Worm (Caenorhabditis elegans) whole organism, young adult: Measurements from ENCODE around the gene F54H12.5.

Experiments
- B0261.1 ChIP-seq: sonication (generic microtip); optimal IDR thresholded peaks from 2 replicates; lab custom pipeline; 2016; ENCODE audit warnings: mild to moderate bottlenecking, missing genetic modification characterization, moderate library complexity, missing compliant biosample characterization
- D2030.7 ChIP-seq: fragments of 200-800 bp; sonication (Bioruptor generic); IDR thresholded peaks from 2 replicates; pipeline ENCODE4 v1.3.6; 2022; ENCODE audit warnings: missing genetic modification reagents, missing genetic modification characterization, missing compliant biosample characterization
- F33H1.4 ChIP-seq: fragments of 200-800 bp; sonication (Bioruptor generic); IDR thresholded peaks from 2 replicates; pipeline ENCODE4 v1.3.6; 2022; ENCODE audit warnings: missing genetic modification reagents, missing genetic modification characterization, missing compliant biosample characterization
- F37B4.10 ChIP-seq: fragments of 200-800 bp; sonication (Bioruptor generic); IDR thresholded peaks from 2 replicates; pipeline ENCODE4 v1.3.6; 2022; ENCODE audit warnings: missing genetic modification characterization, missing compliant biosample characterization
- F39B2.1 ChIP-seq: fragments of 200-800 bp; sonication (Bioruptor generic); IDR thresholded peaks from 2 replicates; pipeline ENCODE4 v1.3.6; 2022; ENCODE audit warnings: missing genetic modification reagents, missing genetic modification characterization, missing compliant biosample characterization
- F49E8.2 ChIP-seq: sonication (generic microtip); optimal IDR thresholded peaks from 3 replicates; lab custom pipeline; 2017; ENCODE audit warnings: missing genetic modification characterization, mild to moderate bottlenecking, missing compliant biosample characterization, antibody characterized with exemption, moderate library complexity; ENCODE audit not compliant: insufficient read depth
- T26A5.8 ChIP-seq: sonication (generic microtip); optimal IDR thresholded peaks from 2 replicates; lab custom pipeline; 2016; ENCODE audit warnings: missing genetic modification characterization, missing compliant biosample characterization
- Y53F4B.3 ChIP-seq: fragments of 200-800 bp; sonication (Bioruptor generic); IDR thresholded peaks from 2 replicates; pipeline ENCODE4 v1.3.6; 2022; ENCODE audit warnings: missing genetic modification reagents, missing genetic modification characterization, missing compliant biosample characterization
- aptf-2 ChIP-seq: fragments of 200-800 bp; sonication (Bioruptor generic); conservative IDR thresholded peaks from 2 replicates; pipeline ENCODE4 v1.3.6; 2022; ENCODE audit warnings: missing genetic modification reagents, missing genetic modification characterization, missing compliant biosample characterization
- atf-7 ChIP-seq: sonication (generic microtip); optimal IDR thresholded peaks from 2 replicates; lab custom pipeline; 2017; ENCODE audit warnings: mild to moderate bottlenecking, missing genetic modification characterization, missing compliant biosample characterization
- attf-3 ChIP-seq: fragments of 200-800 bp; sonication (Bioruptor generic); conservative IDR thresholded peaks from 2 replicates; pipeline ENCODE4 v1.3.6; 2022; ENCODE audit warnings: missing genetic modification reagents, missing genetic modification characterization, missing compliant biosample characterization
- attf-5 ChIP-seq: fragments of 200-800 bp; sonication (Bioruptor generic); optimal IDR thresholded peaks from 2 replicates; lab custom pipeline; 2018; ENCODE audit warnings: mild to moderate bottlenecking, missing genetic modification characterization, missing compliant biosample characterization
- bed-2 ChIP-seq: fragments of 200-800 bp; sonication (Bioruptor generic); IDR thresholded peaks from 2 replicates; pipeline ENCODE4 v1.3.6; 2022; ENCODE audit warnings: missing genetic modification reagents, missing genetic modification characterization, missing compliant biosample characterization
- cebp-1 ChIP-seq, 2 experiments: fragments of 200-800 bp in 1 of 2; sonication (Bioruptor generic) in 1 of 2; sonication (generic microtip) in 1 of 2; IDR thresholded peaks in 1 of 2; optimal IDR thresholded peaks in 1 of 2; 2 replicates each; pipeline versions ENCODE4 v1.3.6 to Lab custom; 2017 to 2022; ENCODE audit warnings: missing compliant biosample characterization in 2 of 2, missing genetic modification characterization in 2 of 2, mild to moderate bottlenecking in 1 of 2, missing genetic modification reagents in 1 of 2, moderate library complexity in 1 of 2
- ceh-100 ChIP-seq: fragments of 200-800 bp; sonication (Bioruptor generic); IDR thresholded peaks from 2 replicates; pipeline ENCODE4 v1.3.6; 2022; ENCODE audit warnings: missing genetic modification reagents, missing genetic modification characterization, missing compliant biosample characterization
- ceh-27 ChIP-seq: fragments of 200-800 bp; sonication (Bioruptor generic); optimal IDR thresholded peaks from 2 replicates; lab custom pipeline; 2018; ENCODE audit warnings: mild to moderate bottlenecking, missing genetic modification characterization, moderate library complexity, missing compliant biosample characterization
- dpff-1 ChIP-seq: sonication (generic microtip); optimal IDR thresholded peaks from 2 replicates; lab custom pipeline; 2017; ENCODE audit warnings: mild to moderate bottlenecking, missing genetic modification characterization, missing compliant biosample characterization
- dpl-1 ChIP-seq: fragments of 150-350 bp; optimal IDR thresholded peaks from 2 replicates; lab custom pipeline; 2014; ENCODE audit warnings: missing biosample characterization, missing genetic modification reagents, missing genetic modification characterization
- efl-1 ChIP-seq: fragments of 150-350 bp; optimal IDR thresholded peaks from 2 replicates; lab custom pipeline; 2014; ENCODE audit warnings: missing biosample characterization, missing genetic modification reagents, missing genetic modification characterization
- egl-18 ChIP-seq: fragments of 200-800 bp; sonication (Bioruptor generic); IDR thresholded peaks from 2 replicates; pipeline ENCODE4 v1.3.6; 2022; ENCODE audit warnings: missing genetic modification reagents, missing genetic modification characterization, missing compliant biosample characterization
- gei-17 ChIP-seq: fragments of 200-800 bp; sonication (Bioruptor generic); optimal IDR thresholded peaks from 2 replicates; lab custom pipeline; 2018; ENCODE audit warnings: mild to moderate bottlenecking, missing genetic modification characterization, missing compliant biosample characterization
- hmg-1.2 ChIP-seq: fragments of 200-800 bp; sonication (Bioruptor generic); IDR thresholded peaks from 2 replicates; pipeline ENCODE4 v1.3.6; 2022; ENCODE audit warnings: missing genetic modification reagents, missing genetic modification characterization, missing compliant biosample characterization
- hmg-20 ChIP-seq: fragments of 200-800 bp; sonication (Bioruptor generic); IDR thresholded peaks from 2 replicates; pipeline ENCODE4 v1.3.6; 2022; ENCODE audit warnings: missing genetic modification reagents, missing genetic modification characterization, missing compliant biosample characterization
- hrde-1 ChIP-seq: sonication (generic microtip); optimal IDR thresholded peaks from 2 replicates; lab custom pipeline; 2016; ENCODE audit warnings: missing genetic modification characterization, mild to moderate bottlenecking, missing compliant biosample characterization, moderate library complexity, missing genotype, missing genetic modification reagents, borderline replicate concordance
- lin-35 ChIP-seq, 3 experiments: fragments of 150-350 bp in 2 of 3; sonication (generic microtip) in 1 of 3; optimal IDR thresholded peaks; 2 replicates each; lab custom pipeline; 2014 to 2018; ENCODE audit warnings: missing biosample characterization in 3 of 3, missing genetic modification characterization in 3 of 3, missing genetic modification reagents in 3 of 3
- lin-54 ChIP-seq: fragments of 200-800 bp; sonication (Bioruptor generic); optimal IDR thresholded peaks from 2 replicates; lab custom pipeline; 2018; ENCODE audit warnings: mild to moderate bottlenecking, missing genetic modification characterization, missing compliant biosample characterization
- lsl-1 ChIP-seq: fragments of 200-800 bp; sonication (Bioruptor generic); optimal IDR thresholded peaks from 2 replicates; lab custom pipeline; 2018; ENCODE audit warnings: mild to moderate bottlenecking, missing genetic modification characterization, moderate library complexity, missing compliant biosample characterization
- lsy-27 ChIP-seq: sonication (generic microtip); optimal IDR thresholded peaks from 2 replicates; lab custom pipeline; 2017; ENCODE audit warnings: missing genetic modification characterization, mild to moderate bottlenecking, missing compliant biosample characterization, antibody characterized with exemption, missing genotype, borderline replicate concordance; ENCODE audit not compliant: insufficient read depth
- madf-10 ChIP-seq: sonication (generic microtip); optimal IDR thresholded peaks from 2 replicates; lab custom pipeline; 2016; ENCODE audit warnings: mild to moderate bottlenecking, missing genetic modification characterization, missing compliant biosample characterization
- madf-3 ChIP-seq: fragments of 200-800 bp; sonication (Bioruptor generic); IDR thresholded peaks from 2 replicates; pipeline ENCODE4 v1.3.6; 2022; ENCODE audit warnings: missing genetic modification reagents, missing genetic modification characterization, missing compliant biosample characterization
- madf-6 ChIP-seq: fragments of 200-800 bp; sonication (Bioruptor generic); IDR thresholded peaks from 2 replicates; pipeline ENCODE4 v1.3.6; 2022; ENCODE audit warnings: missing genetic modification reagents, missing genetic modification characterization, missing compliant biosample characterization
- madf-8 ChIP-seq: fragments of 200-800 bp; sonication (Bioruptor generic); conservative IDR thresholded peaks from 2 replicates; pipeline ENCODE4 v1.3.6; 2022; ENCODE audit warnings: missing genetic modification reagents, missing genetic modification characterization, missing compliant biosample characterization
- mcd-1 ChIP-seq: fragments of 200-800 bp; sonication (Bioruptor generic); IDR thresholded peaks from 2 replicates; pipeline ENCODE4 v1.3.6; 2022; ENCODE audit warnings: missing genetic modification reagents, missing genetic modification characterization, missing compliant biosample characterization
- mel-28 ChIP-seq: sonication (generic microtip); optimal IDR thresholded peaks from 2 replicates; lab custom pipeline; 2016; ENCODE audit warnings: borderline replicate concordance, mild to moderate bottlenecking, missing genetic modification characterization, missing compliant biosample characterization
- mes-4 ChIP-seq: sonication (generic microtip); optimal IDR thresholded peaks from 2 replicates; lab custom pipeline; 2016; ENCODE audit warnings: missing genotype, missing genetic modification characterization, missing compliant biosample characterization
- nhr-120 ChIP-seq: fragments of 200-800 bp; sonication (Bioruptor generic); IDR thresholded peaks from 2 replicates; pipeline ENCODE4 v1.3.6; 2022; ENCODE audit warnings: missing genetic modification characterization, missing compliant biosample characterization
- nhr-179 ChIP-seq: sonication (generic microtip); optimal IDR thresholded peaks from 2 replicates; lab custom pipeline; 2016; ENCODE audit warnings: mild to moderate bottlenecking, missing genetic modification characterization, missing compliant biosample characterization
- nhr-80 ChIP-seq: sonication (generic microtip); optimal IDR thresholded peaks from 2 replicates; lab custom pipeline; 2016; ENCODE audit warnings: missing genetic modification characterization, missing compliant biosample characterization
- nhr-90 ChIP-seq: sonication (generic microtip); optimal IDR thresholded peaks from 2 replicates; lab custom pipeline; 2016; ENCODE audit warnings: missing genotype, mild to moderate bottlenecking, missing genetic modification characterization, missing compliant biosample characterization
- pbrm-1 ChIP-seq: fragments of 200-800 bp; sonication (Bioruptor generic); IDR thresholded peaks from 2 replicates; pipeline ENCODE4 v1.3.6; 2022; ENCODE audit warnings: missing genetic modification reagents, missing genetic modification characterization, missing compliant biosample characterization
- repo-1 ChIP-seq: sonication (generic microtip); optimal IDR thresholded peaks from 2 replicates; lab custom pipeline; 2017; ENCODE audit warnings: mild to moderate bottlenecking, missing genetic modification characterization, missing compliant biosample characterization
- snpc-4 ChIP-seq, 5 experiments: fragments of 150-350 bp in 1 of 5; sonication (generic microtip) in 4 of 5; optimal IDR thresholded peaks; 2 replicates each; lab custom pipeline; 2014 to 2018; ENCODE audit warnings: missing genetic modification characterization in 5 of 5, missing biosample characterization in 3 of 5, antibody characterized with exemption in 2 of 5, mild to moderate bottlenecking in 2 of 5, missing compliant biosample characterization in 2 of 5, missing genotype in 2 of 5, moderate library complexity in 2 of 5, missing genetic modification reagents in 1 of 5
- sptf-2 ChIP-seq: fragments of 200-800 bp; sonication (Bioruptor generic); optimal IDR thresholded peaks from 2 replicates; lab custom pipeline; 2018; ENCODE audit warnings: mild to moderate bottlenecking, missing genetic modification characterization, missing compliant biosample characterization
- unc-130 ChIP-seq: sonication (generic microtip); optimal IDR thresholded peaks from 2 replicates; lab custom pipeline; 2016; ENCODE audit warnings: missing genetic modification reagents, missing genetic modification characterization, missing compliant biosample characterization
- xnd-1 ChIP-seq: sonication (generic microtip); optimal IDR thresholded peaks from 2 replicates; lab custom pipeline; 2016; ENCODE audit warnings: missing genotype, missing genetic modification reagents, missing genetic modification characterization, missing compliant biosample characterization
- ztf-18 ChIP-seq: sonication (generic microtip); optimal IDR thresholded peaks from 2 replicates; lab custom pipeline; 2016; ENCODE audit warnings: missing genotype, mild to moderate bottlenecking, missing genetic modification characterization, missing compliant biosample characterization
- ztf-3 ChIP-seq: fragments of 200-800 bp; sonication (Bioruptor generic); optimal IDR thresholded peaks from 2 replicates; lab custom pipeline; 2018; ENCODE audit warnings: mild to moderate bottlenecking, missing genetic modification characterization, missing compliant biosample characterization

F54H12.5 gene

DNA sequence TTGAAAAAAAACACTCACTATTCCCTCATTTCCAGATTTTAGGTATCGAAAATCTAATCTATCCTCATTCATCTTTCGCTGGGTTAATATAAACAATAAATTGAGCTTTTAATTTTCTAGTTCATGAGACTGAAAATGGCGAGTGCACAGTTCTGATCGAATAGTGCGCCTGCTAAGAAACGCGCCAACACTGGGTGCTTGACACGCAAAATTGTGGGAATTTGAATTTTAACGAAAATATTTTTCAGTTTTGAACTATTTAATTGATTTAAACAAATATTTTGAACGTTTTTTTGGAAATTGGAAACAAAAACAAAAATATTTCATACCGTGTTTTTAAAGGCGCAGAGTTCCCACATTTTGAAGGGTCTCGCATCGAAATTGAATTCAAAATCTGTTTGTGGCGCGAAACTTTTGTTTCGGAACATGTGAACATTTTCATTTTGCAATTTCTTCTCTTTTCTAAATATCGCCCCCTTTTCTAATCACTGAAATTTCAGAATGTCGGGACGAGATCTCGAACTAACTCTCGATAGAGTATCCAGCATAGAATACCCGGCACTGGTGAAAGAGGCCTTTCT, 43.3 kb downstream of the F54H12.5 start, which contains the start of the genes C29E4.13 and npp-15:
Gene C29E4.13 (minus strand): TSS at position 169 of the 581 bp plus-strand sequence.
Gene npp-15 (plus strand): TSS at position 495 of the 581 bp plus-strand sequence.
- TF ChIP-seq B0261.1 (tag; lab: Kevin White, UChicago) (no peak), lin-35 (GFP tag; optimal IDR thresholded peaks at IDR 0.05; lab: Kevin White, UChicago) (no peak), bed-2 (GFP tag; lab: Robert Waterston, UW) (no peak), mel-28 (tag; lab: Kevin White, UChicago) (no peak), ceh-100 (GFP tag; lab: Robert Waterston, UW) (no peak), dpff-1 (no peak), mes-4 (tag; lab: Kevin White, UChicago) (no peak), xnd-1 (tag; lab: Kevin White, UChicago) (peak; percentile 60), nhr-179 (tag; lab: Kevin White, UChicago) (no peak), F33H1.4 (GFP tag; lab: Robert Waterston, UW) (peak; percentile 82), madf-8 (peak; percentile 55), snpc-4 (GFP tag; optimal IDR thresholded peaks at IDR 0.05; lab: Kevin White, UChicago) (no peak), snpc-4 (tag; optimal IDR thresholded peaks at IDR 0.05; lab: Kevin White, UChicago) (no peak), efl-1 (GFP tag; lab: Kevin White, UChicago) (peak; percentile 87), F37B4.10 (GFP tag; lab: Robert Waterston, UW) (no peak), nhr-90 (no peak), attf-3 (GFP tag; lab: Robert Waterston, UW) (peak; percentile 53; the same call in 1 of the 2 replicates), lsl-1 (peak; percentile 73), dpl-1 (GFP tag; lab: Kevin White, UChicago) (peak; percentile 72), Y53F4B.3 (GFP tag; lab: Robert Waterston, UW) (no peak), lin-54 (GFP tag; lab: Kevin White, UChicago) (peak; percentile 55), hrde-1 (tag; lab: Kevin White, UChicago) (no peak), madf-6 (GFP tag; lab: Robert Waterston, UW) (peak; percentile 80), D2030.7 (GFP tag; lab: Robert Waterston, UW) (peak; percentile 50), cebp-1 (GFP tag; IDR thresholded peaks at IDR 0.05; lab: Robert Waterston, UW) (no peak), cebp-1 (tag; optimal IDR thresholded peaks at IDR 0.05; lab: Kevin White, UChicago) (peak; percentile 18), aptf-2 (GFP tag; lab: Robert Waterston, UW) (no peak), T26A5.8 (tag; lab: Kevin White, UChicago) (no peak), ztf-3 (GFP tag; lab: Kevin White, UChicago) (no peak), nhr-80 (tag; lab: Kevin White, UChicago) (peak; percentile 15), hmg-20 (GFP tag; lab: Robert Waterston, UW) (no peak), egl-18 (GFP tag; lab: Robert Waterston, UW) (no peak), lsy-27 (no peak), repo-1 (tag; lab: Kevin White, UChicago) (no peak), F39B2.1 (GFP tag; lab: Robert Waterston, UW) (no peak), gei-17 (GFP tag; lab: Kevin White, UChicago) (no peak), nhr-120 (GFP tag; lab: Robert Waterston, UW) (no peak), madf-10 (tag; lab: Kevin White, UChicago) (no peak), unc-130 (GFP tag; lab: Kevin White, UChicago) (peak; percentile 9), madf-3 (no peak), ztf-18 (tag; lab: Kevin White, UChicago) (peak; percentile 90), mcd-1 (GFP tag; lab: Robert Waterston, UW) (no peak), hmg-1.2 (GFP tag; lab: Robert Waterston, UW) (no peak), sptf-2 (GFP tag; lab: Kevin White, UChicago) (no peak), ceh-27 (no peak), attf-5 (GFP tag; lab: Kevin White, UChicago) (peak; percentile 46), atf-7 (tag; lab: Kevin White, UChicago) (no peak), F49E8.2 (tag; lab: Kevin White, UChicago) (no peak), pbrm-1 (GFP tag; lab: Robert Waterston, UW) (no peak)
